Worm (Caenorhabditis elegans) whole organism, young adult: ENCODE results near the gene apb-1.

ENCODE experiments used
- Y67H2A.10 ChIP-seq: fragments of 200-800 bp; sonication (Bioruptor generic); conservative IDR thresholded peaks from 2 replicates; pipeline ENCODE4 v1.3.6; 2022; ENCODE audit warnings: missing genetic modification reagents, missing genetic modification characterization, missing compliant biosample characterization
- ama-1 ChIP-seq, 3 experiments: fragments of 150-350 bp in 1 of 3; sonication (generic microtip) in 2 of 3; optimal IDR thresholded peaks; 2 replicates each; lab custom pipeline; 2014 to 2018; ENCODE audit warnings: missing biosample characterization in 2 of 3, missing genetic modification characterization in 2 of 3, missing genetic modification reagents in 2 of 3
- ztf-26 ChIP-seq: sonication (generic microtip); optimal IDR thresholded peaks from 2 replicates; lab custom pipeline; 2017; ENCODE audit warnings: missing genetic modification characterization, missing compliant biosample characterization

DNA sequence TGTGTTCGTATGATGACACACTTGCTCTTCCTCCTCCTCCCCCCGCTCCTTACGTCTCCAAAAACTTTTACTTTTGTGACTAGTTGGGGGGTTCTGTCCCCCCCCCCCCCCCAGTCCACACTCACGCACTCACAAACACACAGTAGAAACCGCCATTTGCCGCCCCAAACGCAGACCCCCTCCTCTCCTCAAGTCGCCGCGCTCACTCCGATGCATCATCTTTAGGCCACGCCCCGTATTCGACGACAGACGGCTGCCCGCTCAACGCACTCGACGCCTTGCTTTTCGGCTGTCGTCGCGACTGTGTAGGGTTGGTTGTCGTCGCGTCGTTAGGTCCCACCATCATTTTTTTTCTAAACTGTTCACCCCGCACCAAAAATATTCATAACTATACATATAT is 39.3 kb upstream of the apb-1 start, which contains the start of gene zmp-2:
- no peak for TF ChIP-seq ama-1 (optimal IDR thresholded peaks at IDR 0.05; lab: Kevin White, UChicago)
- TF ChIP-seq ama-1 (GFP tag; optimal IDR thresholded peaks at IDR 0.05; lab: Kevin White, UChicago) = no peak
- TF ChIP-seq ztf-26 (tag; lab: Kevin White, UChicago) = no peak
- no peak for TF ChIP-seq Y67H2A.10 (GFP tag; lab: Robert Waterston, UW)
